Fruit fly (Drosophila melanogaster) whole organism, embryonic: Measurements from ENCODE around the gene nmdyn-D7.

Experiments
- Bteb2 ChIP-seq: fragments of 200-800 bp; sonication (Bioruptor generic); optimal IDR thresholded peaks from 2 replicates; lab custom pipeline; 2016; ENCODE audit warnings: missing biosample characterization, missing genetic modification characterization
- CG10267 ChIP-seq: fragments of 200-800 bp; sonication (Bioruptor generic); optimal IDR thresholded peaks from 2 replicates; lab custom pipeline; 2018; ENCODE audit warnings: missing biosample characterization, mild to moderate bottlenecking, missing genetic modification characterization, moderate library complexity
- CG10366 ChIP-seq: fragments of 200-800 bp; sonication (Bioruptor generic); IDR thresholded peaks from 2 replicates; pipeline ENCODE4 v1.3.6; 2022; ENCODE audit warnings: missing biosample characterization, missing genetic modification characterization
- CG10979 ChIP-seq: fragments of 200-800 bp; sonication (Bioruptor generic); optimal IDR thresholded peaks from 2 replicates; lab custom pipeline; 2018; ENCODE audit warnings: missing biosample characterization, mild to moderate bottlenecking, missing genetic modification characterization, moderate library complexity
- CG12219 ChIP-seq: fragments of 200-800 bp; sonication (Bioruptor generic); optimal IDR thresholded peaks from 3 replicates; lab custom pipeline; 2018; ENCODE audit warnings: missing biosample characterization, mild to moderate bottlenecking, missing genetic modification characterization
- CG13296 ChIP-seq: fragments of 200-800 bp; sonication (Bioruptor generic); optimal IDR thresholded peaks from 3 replicates; lab custom pipeline; 2018; ENCODE audit warnings: missing biosample characterization, mild to moderate bottlenecking, missing genetic modification characterization
- CG13624 ChIP-seq: fragments of 200-800 bp; sonication (Bioruptor generic); optimal IDR thresholded peaks from 2 replicates; lab custom pipeline; 2016; ENCODE audit warnings: missing biosample characterization, missing genetic modification characterization
- CG15479 ChIP-seq: fragments of 200-800 bp; sonication (Bioruptor generic); optimal IDR thresholded peaks from 3 replicates; lab custom pipeline; 2019; ENCODE audit warnings: missing biosample characterization, mild to moderate bottlenecking, missing genetic modification characterization, moderate library complexity
- CG15601 ChIP-seq: fragments of 200-800 bp; sonication (Bioruptor generic); optimal IDR thresholded peaks from 3 replicates; lab custom pipeline; 2019; ENCODE audit warnings: missing biosample characterization, mild to moderate bottlenecking, missing genetic modification characterization, moderate library complexity
- CG15696 ChIP-seq: fragments of 200-800 bp; sonication (Bioruptor generic); optimal IDR thresholded peaks from 2 replicates; lab custom pipeline; 2019; ENCODE audit warnings: missing biosample characterization, mild to moderate bottlenecking, missing genetic modification characterization, moderate library complexity
- CG1602 ChIP-seq: fragments of 200-800 bp; sonication (Bioruptor generic); optimal IDR thresholded peaks from 3 replicates; lab custom pipeline; 2016; ENCODE audit warnings: missing biosample characterization, missing genetic modification characterization
- CG17186 ChIP-seq: fragments of 200-800 bp; sonication (Bioruptor generic); optimal IDR thresholded peaks from 3 replicates; lab custom pipeline; 2017; ENCODE audit warnings: missing biosample characterization, missing genetic modification reagents, missing genetic modification characterization
- CG17912 ChIP-seq: fragments of 200-800 bp; sonication (Bioruptor generic); optimal IDR thresholded peaks from 2 replicates; lab custom pipeline; 2018; ENCODE audit warnings: missing biosample characterization, mild to moderate bottlenecking, missing genetic modification characterization
- CG18262 ChIP-seq: fragments of 200-800 bp; optimal IDR thresholded peaks from 3 replicates; lab custom pipeline; 2019; ENCODE audit warnings: missing biosample characterization, mild to moderate bottlenecking, missing genetic modification characterization, moderate library complexity
- CG2875 ChIP-seq: fragments of 200-800 bp; sonication (Bioruptor generic); optimal IDR thresholded peaks from 2 replicates; lab custom pipeline; 2017; ENCODE audit warnings: missing biosample characterization, mild to moderate bottlenecking, missing genetic modification characterization, missing genetic modification reagents
- CG30403 ChIP-seq: fragments of 200-800 bp; sonication (Bioruptor generic); optimal IDR thresholded peaks from 3 replicates; lab custom pipeline; 2016; ENCODE audit warnings: missing biosample characterization, missing genetic modification characterization
- CG32772 ChIP-seq: fragments of 200-800 bp; sonication (Bioruptor generic); IDR thresholded peaks from 2 replicates; pipeline ENCODE4 v1.3.6; 2022; ENCODE audit warnings: missing biosample characterization, missing genetic modification characterization
- CG3407 ChIP-seq: fragments of 200-800 bp; sonication (Bioruptor generic); optimal IDR thresholded peaks from 2 replicates; lab custom pipeline; 2018; ENCODE audit warnings: missing biosample characterization, mild to moderate bottlenecking, missing genetic modification characterization
- CG3995 ChIP-seq: fragments of 200-800 bp; sonication (Bioruptor generic); optimal IDR thresholded peaks from 3 replicates; lab custom pipeline; 2016; ENCODE audit warnings: missing biosample characterization, missing genetic modification characterization
- CG4617 ChIP-seq: fragments of 200-800 bp; sonication (Bioruptor generic); optimal IDR thresholded peaks from 3 replicates; lab custom pipeline; 2016; ENCODE audit warnings: missing biosample characterization, missing genetic modification characterization, borderline replicate concordance
- CG4820 ChIP-seq: fragments of 200-800 bp; sonication (Bioruptor generic); optimal IDR thresholded peaks from 3 replicates; lab custom pipeline; 2016; ENCODE audit warnings: missing biosample characterization, missing genetic modification characterization
- CG7839 ChIP-seq: fragments of 200-800 bp; sonication (Bioruptor generic); optimal IDR thresholded peaks from 3 replicates; lab custom pipeline; 2018; ENCODE audit warnings: missing biosample characterization, mild to moderate bottlenecking, missing genetic modification characterization, moderate library complexity
- CG9797 ChIP-seq: fragments of 200-800 bp; sonication (Bioruptor generic); optimal IDR thresholded peaks from 3 replicates; lab custom pipeline; 2018; ENCODE audit warnings: missing biosample characterization, mild to moderate bottlenecking, missing genetic modification characterization
- Dll ChIP-seq: fragments of 200-800 bp; sonication (Bioruptor generic); IDR thresholded peaks from 4 replicates; pipeline ENCODE4 v1.3.6; 2022; ENCODE audit warnings: missing biosample characterization, missing genetic modification characterization; ENCODE audit not compliant: partially characterized antibody
- Doc2 ChIP-seq: fragments of 200-800 bp; sonication (Bioruptor generic); IDR thresholded peaks from 2 replicates; pipeline ENCODE4 v1.3.6; 2022; ENCODE audit warnings: missing biosample characterization, missing genetic modification characterization
- HmgZ ChIP-seq: fragments of 200-800 bp; sonication (Bioruptor generic); optimal IDR thresholded peaks from 2 replicates; lab custom pipeline; 2018; ENCODE audit warnings: missing biosample characterization, mild to moderate bottlenecking, missing genetic modification characterization
- Lim3 ChIP-seq: fragments of 200-800 bp; sonication (Bioruptor generic); IDR thresholded peaks from 2 replicates; pipeline ENCODE4 v1.3.6; 2022; ENCODE audit warnings: missing biosample characterization, missing genetic modification characterization
- MTF-1 ChIP-seq: fragments of 200-800 bp; sonication (Bioruptor generic); optimal IDR thresholded peaks from 2 replicates; lab custom pipeline; 2018; ENCODE audit warnings: missing biosample characterization, mild to moderate bottlenecking, missing genetic modification characterization, borderline replicate concordance
- Med ChIP-seq: fragments of 200-800 bp; sonication (Bioruptor generic); peaks from one replicate; lab custom pipeline; 2016; ENCODE audit warnings: missing biosample characterization, missing genetic modification characterization, mild to moderate bottlenecking, inconsistent platforms, moderate library complexity
- Oli ChIP-seq: fragments of 200-800 bp; sonication (Bioruptor generic); optimal IDR thresholded peaks from 2 replicates; lab custom pipeline; 2018; ENCODE audit warnings: missing biosample characterization, mild to moderate bottlenecking, missing genetic modification characterization, moderate library complexity
- amos ChIP-seq: fragments of 200-800 bp; sonication (Bioruptor generic); IDR thresholded peaks from 2 replicates; pipeline ENCODE4 v1.3.6; 2022; ENCODE audit warnings: missing biosample characterization, missing genetic modification characterization; ENCODE audit not compliant: partially characterized antibody
- chif ChIP-seq, 2 experiments: fragments of 200-800 bp; sonication (Bioruptor generic); optimal IDR thresholded peaks; 3 replicates each; lab custom pipeline; 2016; ENCODE audit warnings: missing biosample characterization in 2 of 2, missing genetic modification characterization in 2 of 2
- chinmo ChIP-seq: fragments of 200-800 bp; sonication (Bioruptor generic); IDR thresholded peaks from 4 replicates; pipeline ENCODE4 v1.3.6; 2022; ENCODE audit warnings: missing biosample characterization, missing genetic modification characterization; ENCODE audit not compliant: partially characterized antibody
- corto ChIP-seq: fragments of 200-800 bp; sonication (Bioruptor generic); optimal IDR thresholded peaks from 2 replicates; lab custom pipeline; 2016; ENCODE audit warnings: missing biosample characterization, mild to moderate bottlenecking, missing genetic modification characterization, moderate library complexity
- croc ChIP-seq: fragments of 200-800 bp; sonication (Bioruptor generic); conservative IDR thresholded peaks from 3 replicates; pipeline ENCODE4 v1.3.6; 2022; ENCODE audit warnings: missing biosample characterization, missing genetic modification characterization
- dpn ChIP-seq, 2 experiments: fragments of 200-800 bp; sonication (Bioruptor generic); optimal IDR thresholded peaks; 3 replicates each; lab custom pipeline; 2016; ENCODE audit warnings: missing biosample characterization in 2 of 2, missing genetic modification characterization in 2 of 2
- gfzf ChIP-seq: fragments of 200-800 bp; sonication (Bioruptor generic); optimal IDR thresholded peaks from 2 replicates; lab custom pipeline; 2016; ENCODE audit warnings: missing biosample characterization, mild to moderate bottlenecking, missing genetic modification characterization, moderate library complexity
- gro ChIP-seq: fragments of 200-800 bp; sonication (Bioruptor generic); optimal IDR thresholded peaks from 2 replicates; lab custom pipeline; 2016; ENCODE audit warnings: missing biosample characterization, missing genetic modification characterization
- hb ChIP-seq: fragments of 200-800 bp; sonication (Bioruptor generic); IDR thresholded peaks from 3 replicates; pipeline ENCODE4 v1.3.6; 2022; ENCODE audit warnings: missing biosample characterization, missing genetic modification characterization; ENCODE audit not compliant: partially characterized antibody
- kay ChIP-seq: fragments of 200-800 bp; sonication (Bioruptor generic); optimal IDR thresholded peaks from 2 replicates; lab custom pipeline; 2016; ENCODE audit warnings: missing biosample characterization, missing genetic modification characterization
- kni ChIP-seq: fragments of 200-800 bp; sonication (Bioruptor generic); optimal IDR thresholded peaks from 3 replicates; lab custom pipeline; 2017; ENCODE audit warnings: mild to moderate bottlenecking, missing biosample characterization, missing genetic modification reagents, missing genetic modification characterization
- nerfin-1 ChIP-seq: fragments of 200-800 bp; sonication (Bioruptor generic); optimal IDR thresholded peaks from 3 replicates; lab custom pipeline; 2019; ENCODE audit warnings: missing biosample characterization, mild to moderate bottlenecking, missing genetic modification characterization, moderate library complexity
- row ChIP-seq: fragments of 200-800 bp; sonication (Bioruptor generic); IDR thresholded peaks from 3 replicates; pipeline ENCODE4 v1.3.6; 2022; ENCODE audit warnings: missing biosample characterization, missing genetic modification characterization
- salm ChIP-seq: fragments of 200-800 bp; sonication (Bioruptor generic); optimal IDR thresholded peaks from 2 replicates; lab custom pipeline; 2018; ENCODE audit warnings: missing biosample characterization, mild to moderate bottlenecking, missing genetic modification characterization
- sd ChIP-seq: fragments of 200-800 bp; sonication (Bioruptor generic); optimal IDR thresholded peaks from 3 replicates; lab custom pipeline; 2018; ENCODE audit warnings: missing biosample characterization, mild to moderate bottlenecking, missing genetic modification characterization, moderate library complexity
- slou ChIP-seq: fragments of 200-800 bp; sonication (Bioruptor generic); optimal IDR thresholded peaks from 3 replicates; lab custom pipeline; 2016; ENCODE audit warnings: missing biosample characterization, missing genetic modification characterization
- tin ChIP-seq: fragments of 200-800 bp; sonication (Bioruptor generic); optimal IDR thresholded peaks from 3 replicates; lab custom pipeline; 2016; ENCODE audit warnings: missing biosample characterization, missing genetic modification characterization
- unpg ChIP-seq: fragments of 200-800 bp; sonication (Bioruptor generic); optimal IDR thresholded peaks from 3 replicates; lab custom pipeline; 2018; ENCODE audit warnings: missing biosample characterization, mild to moderate bottlenecking, missing genetic modification characterization, moderate library complexity
- usp ChIP-seq: fragments of >200 bp; optimal IDR thresholded peaks from 2 replicates; lab custom pipeline; 2017; ENCODE audit warnings: missing biosample characterization, missing genetic modification characterization
- wdn ChIP-seq: fragments of 200-800 bp; sonication (Bioruptor generic); IDR thresholded peaks from 2 replicates; pipeline ENCODE4 v1.3.6; 2022; ENCODE audit warnings: missing biosample characterization, missing genetic modification characterization
- yki ChIP-seq: fragments of >200 bp; optimal IDR thresholded peaks from 3 replicates; lab custom pipeline; 2018

Gene nmdyn-D7

dm6 chr3R:9702567-9702966 is 22.8 kb downstream of the nmdyn-D7 start (continued):
- TF ChIP-seq Dll (GFP tag; lab: Robert Waterston, UW) (no peak), CG13624 (GFP tag; lab: Kevin White, UChicago) (peak; percentile 87), CG7839 (tag; lab: Kevin White, UChicago) (peak; percentile 93), CG10366 (no peak), Lim3 (GFP tag; lab: Robert Waterston, UW) (no peak), gfzf (GFP tag; lab: Kevin White, UChicago) (no peak), CG4820 (GFP tag; lab: Kevin White, UChicago) (peak; percentile 88), slou (peak; percentile 63), kni (GFP tag; lab: Kevin White, UChicago) (peak; percentile 12), CG10979 (tag; lab: Kevin White, UChicago) (peak; percentile 84), gro (peak; percentile 89), tin (GFP tag; lab: Kevin White, UChicago) (peak; percentile 81), CG15696 (peak; percentile 69), CG4617 (GFP tag; lab: Kevin White, UChicago) (peak; percentile 51), unpg (GFP tag; lab: Kevin White, UChicago) (peak; percentile 95), chinmo (GFP tag; lab: Robert Waterston, UW) (no peak), chif (GFP tag; optimal IDR thresholded peaks at IDR 0.05; lab: Kevin White, UChicago) (peak; percentile 76 to 80), sd (tag; lab: Kevin White, UChicago) (peak; percentile 94), Med (GFP tag; lab: Kevin White, UChicago) (peak; percentile 98), CG10267 (peak; percentile 79), hb (GFP tag; lab: Robert Waterston, UW) (no peak), CG17912 (GFP tag; lab: Kevin White, UChicago) (no peak), row (GFP tag; lab: Robert Waterston, UW) (no peak), CG17186 (peak; percentile 70), MTF-1 (GFP tag; lab: Kevin White, UChicago) (peak; percentile 78), CG3407 (GFP tag; lab: Kevin White, UChicago) (peak; percentile 82), CG13296 (peak; percentile 87), HmgZ (peak; percentile 86), CG2875 (GFP tag; lab: Kevin White, UChicago) (peak; percentile 86), CG32772 (GFP tag; lab: Robert Waterston, UW) (no peak), CG15601 (tag; lab: Kevin White, UChicago) (peak; percentile 85), kay (GFP tag; lab: Kevin White, UChicago) (peak; percentile 90), nerfin-1 (tag; lab: Kevin White, UChicago) (peak; percentile 77), wdn (GFP tag; lab: Robert Waterston, UW) (no peak), CG3995 (GFP tag; lab: Kevin White, UChicago) (peak; percentile 56), croc (peak; percentile 76), CG18262 (peak; percentile 89), CG1602 (GFP tag; lab: Kevin White, UChicago) (peak; percentile 78), CG9797 (GFP tag; lab: Kevin White, UChicago) (no peak), usp (GFP tag; lab: Kevin White, UChicago) (no peak), CG30403 (GFP tag; lab: Kevin White, UChicago) (peak; percentile 88), Doc2 (GFP tag; lab: Robert Waterston, UW) (no peak), yki (lab: Kevin White, UChicago) (no peak), amos (GFP tag; lab: Robert Waterston, UW) (no peak), corto (no peak), CG15479 (GFP tag; lab: Kevin White, UChicago) (peak; percentile 58), Oli (tag; lab: Kevin White, UChicago) (peak; percentile 93), dpn (GFP tag; optimal IDR thresholded peaks at IDR 0.05; lab: Kevin White, UChicago) (peak; percentile 84 to 87), Bteb2 (GFP tag; lab: Kevin White, UChicago) (peak; percentile 81), CG12219 (GFP tag; lab: Kevin White, UChicago) (peak; percentile 90), salm (tag; lab: Kevin White, UChicago) (peak; percentile 87)
